Fruit fly (Drosophila melanogaster) S2 (cell line): ENCODE results near the gene ntc.

Source experiments
- CG8478 ChIP-seq: fragments of >200 bp; optimal IDR thresholded peaks from 2 replicates; lab custom pipeline; 2018
- CTCF ChIP-seq, 2 experiments: fragments of >200 bp; optimal IDR thresholded peaks; 2 replicates each; lab custom pipeline; 2018

- TF ChIP-seq CG8478 (lab: Kevin White, UChicago) (no peak), CTCF (optimal IDR thresholded peaks at IDR 0.05; lab: Kevin White, UChicago) (peak; percentile 27 to 35)
Observed at dm6 chr3L:3814010-3814833, 8.0 kb upstream of the ntc start, which contains the start of gene Scsalpha1.
